Worm (Caenorhabditis elegans) whole organism, early embryonic: ENCODE data around the gene citk-2.

Experiments
- ama-1 ChIP-seq: fragments of 150-350 bp; optimal IDR thresholded peaks from 2 replicates; lab custom pipeline; 2014
- flt-1 ChIP-seq: fragments of 200-800 bp; sonication (Bioruptor generic); IDR thresholded peaks from 2 replicates; pipeline ENCODE4 v1.3.6; 2022; ENCODE audit warnings: missing genetic modification characterization, missing compliant biosample characterization
- tbx-37 ChIP-seq: fragments of 200-800 bp; sonication (Bioruptor generic); conservative IDR thresholded peaks from 2 replicates; pipeline ENCODE4 v1.3.6; 2022; ENCODE audit warnings: missing genetic modification reagents, missing genetic modification characterization, missing compliant biosample characterization

- TF ChIP-seq ama-1 (no peak), flt-1 (GFP tag; lab: Robert Waterston, UW) (no peak), tbx-37 (GFP tag; lab: Robert Waterston, UW) (no peak)
Observed at ce11 chrII:5003660-5004059, 4.3 kb downstream of the citk-2 start, which contains the start of gene F59A6.10.
